Worm (Caenorhabditis elegans) whole organism, mixed stage, embryonic: ENCODE measurements around the gene rpn-12.

ENCODE experiments used
- ceh-39 ChIP-seq: fragments of 150-350 bp; optimal IDR thresholded peaks from 2 replicates; lab custom pipeline; 2014; ENCODE audit warnings: missing biosample characterization, missing genetic modification characterization
- lin-13 ChIP-seq: fragments of 150-350 bp; optimal IDR thresholded peaks from 2 replicates; lab custom pipeline; 2014; ENCODE audit warnings: missing biosample characterization, missing genetic modification characterization
- lsy-2 ChIP-seq: fragments of 150-350 bp; optimal IDR thresholded peaks from 2 replicates; lab custom pipeline; 2014; ENCODE audit warnings: missing biosample characterization, missing genetic modification characterization
- mab-5 ChIP-seq: fragments of 150-350 bp; optimal IDR thresholded peaks from 2 replicates; lab custom pipeline; 2014; ENCODE audit warnings: missing biosample characterization, missing genetic modification characterization
- unc-62 ChIP-seq: fragments of 150-350 bp; optimal IDR thresholded peaks from 2 replicates; lab custom pipeline; 2014; ENCODE audit warnings: missing biosample characterization, missing genetic modification reagents, missing genetic modification characterization

DNA sequence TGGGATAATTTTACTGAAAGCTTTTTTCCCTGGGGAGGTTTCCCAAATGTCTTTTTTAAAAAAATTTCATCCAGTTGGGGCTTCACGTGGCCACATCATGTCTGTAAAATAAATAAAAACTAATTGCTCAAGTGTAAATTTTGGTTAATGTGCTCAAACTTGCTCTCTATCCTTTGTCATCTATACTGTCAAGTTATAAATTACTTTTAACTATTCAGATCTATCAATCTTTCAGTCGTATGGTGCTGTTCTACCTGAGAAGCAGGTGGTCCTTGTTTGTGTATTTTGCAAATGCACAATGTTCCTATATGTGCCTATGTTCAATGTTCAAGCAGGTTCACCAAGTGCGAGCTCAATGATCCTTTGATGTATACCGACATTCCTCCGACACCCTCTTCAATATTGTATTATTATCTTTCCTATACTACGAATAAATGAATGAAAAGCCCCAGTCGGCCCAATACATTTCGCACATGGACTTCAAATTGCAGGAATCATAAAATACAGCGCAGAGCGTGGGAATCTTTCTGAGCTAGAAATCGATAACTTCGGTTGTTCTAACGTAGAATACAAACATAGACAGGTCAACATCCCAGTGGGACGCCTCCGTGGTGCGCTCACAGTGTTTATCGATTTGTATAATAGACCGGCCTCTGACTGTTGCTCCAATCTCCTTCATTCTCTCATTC lies 28.4 kb downstream of the rpn-12 start, which contains the start of the genes sfxn-1.4 and C47D12.4:
- TF ChIP-seq ceh-39 (tag; lab: Kevin White, UChicago) (peak; percentile 1), lsy-2 (tag; lab: Kevin White, UChicago) (no peak), lin-13 (tag; lab: Kevin White, UChicago) (no peak), mab-5 (no peak), unc-62 (GFP tag; lab: Kevin White, UChicago) (no peak)
